Worm (Caenorhabditis elegans) whole organism, late embryonic: ENCODE results near the gene asp-5.

ENCODE experiments used
- C08G9.2 ChIP-seq: sonication (generic microtip); optimal IDR thresholded peaks from 2 replicates; lab custom pipeline; 2016; ENCODE audit warnings: mild to moderate bottlenecking, missing genetic modification characterization, moderate library complexity, missing compliant biosample characterization
- C38D4.7 ChIP-seq: fragments of 200-800 bp; sonication (Bioruptor generic); optimal IDR thresholded peaks from 2 replicates; lab custom pipeline; 2018; ENCODE audit warnings: mild to moderate bottlenecking, missing genetic modification characterization, moderate library complexity, missing compliant biosample characterization
- K02D7.2 ChIP-seq: sonication (generic microtip); optimal IDR thresholded peaks from 2 replicates; lab custom pipeline; 2017; ENCODE audit warnings: mild to moderate bottlenecking, missing genetic modification characterization, missing compliant biosample characterization
- K09A11.1 ChIP-seq: sonication (generic microtip); optimal IDR thresholded peaks from 2 replicates; lab custom pipeline; 2017; ENCODE audit warnings: antibody characterized with exemption, mild to moderate bottlenecking, missing genetic modification characterization, missing compliant biosample characterization; ENCODE audit not compliant: insufficient read depth
- Y22D7AL.16 ChIP-seq: sonication (generic microtip); optimal IDR thresholded peaks from 2 replicates; lab custom pipeline; 2016; ENCODE audit warnings: missing genetic modification characterization, missing compliant biosample characterization
- ahr-1 ChIP-seq: sonication (generic microtip); optimal IDR thresholded peaks from 2 replicates; lab custom pipeline; 2016; ENCODE audit warnings: missing genetic modification characterization, missing compliant biosample characterization
- ama-1 ChIP-seq: fragments of 150-350 bp; optimal IDR thresholded peaks from 2 replicates; lab custom pipeline; 2014
- ceh-14 ChIP-seq: sonication (generic microtip); optimal IDR thresholded peaks from 2 replicates; lab custom pipeline; 2016; ENCODE audit warnings: missing genotype, missing genetic modification characterization, missing compliant biosample characterization
- ceh-24 ChIP-seq: sonication (generic microtip); optimal IDR thresholded peaks from 2 replicates; lab custom pipeline; 2016; ENCODE audit warnings: mild to moderate bottlenecking, missing genetic modification characterization, missing compliant biosample characterization
- ceh-31 ChIP-seq: sonication (generic microtip); optimal IDR thresholded peaks from 2 replicates; lab custom pipeline; 2016; ENCODE audit warnings: missing genetic modification characterization, missing compliant biosample characterization
- ceh-34 ChIP-seq: sonication (generic microtip); optimal IDR thresholded peaks from 2 replicates; lab custom pipeline; 2016; ENCODE audit warnings: mild to moderate bottlenecking, missing genetic modification characterization, missing compliant biosample characterization
- ceh-6 ChIP-seq: fragments of 200-800 bp; sonication (Bioruptor generic); optimal IDR thresholded peaks from 2 replicates; lab custom pipeline; 2018; ENCODE audit warnings: mild to moderate bottlenecking, missing genetic modification characterization, missing compliant biosample characterization
- ceh-9 ChIP-seq: sonication (generic microtip); optimal IDR thresholded peaks from 2 replicates; lab custom pipeline; 2016; ENCODE audit warnings: mild to moderate bottlenecking, missing genetic modification characterization, inconsistent platforms, missing compliant biosample characterization
- dmd-4 ChIP-seq: sonication (generic microtip); optimal IDR thresholded peaks from 2 replicates; lab custom pipeline; 2016; ENCODE audit warnings: borderline replicate concordance, missing genetic modification characterization, missing compliant biosample characterization
- elt-4 ChIP-seq: sonication (generic microtip); optimal IDR thresholded peaks from 2 replicates; lab custom pipeline; 2016; ENCODE audit warnings: missing genetic modification characterization, missing compliant biosample characterization
- ets-4 ChIP-seq: sonication (generic microtip); optimal IDR thresholded peaks from 2 replicates; lab custom pipeline; 2016; ENCODE audit warnings: missing genetic modification characterization, missing compliant biosample characterization
- eyg-1 ChIP-seq: sonication (generic microtip); optimal IDR thresholded peaks from 2 replicates; lab custom pipeline; 2016; ENCODE audit warnings: missing genotype, missing genetic modification characterization, missing compliant biosample characterization
- fax-1 ChIP-seq: sonication (generic microtip); optimal IDR thresholded peaks from 2 replicates; lab custom pipeline; 2016; ENCODE audit warnings: missing genotype, missing genetic modification characterization, missing compliant biosample characterization
- gmeb-2 ChIP-seq: sonication (generic microtip); optimal IDR thresholded peaks from 2 replicates; lab custom pipeline; 2016; ENCODE audit warnings: missing genetic modification characterization, inconsistent platforms, missing compliant biosample characterization
- hlh-30 ChIP-seq: sonication (generic microtip); optimal IDR thresholded peaks from 2 replicates; lab custom pipeline; 2017; ENCODE audit warnings: antibody characterized with exemption, missing genetic modification characterization, missing compliant biosample characterization; ENCODE audit not compliant: insufficient read depth
- hlh-6 ChIP-seq: sonication (generic microtip); optimal IDR thresholded peaks from 2 replicates; lab custom pipeline; 2016; ENCODE audit warnings: missing genotype, missing genetic modification characterization, missing compliant biosample characterization
- lim-6 ChIP-seq: sonication (generic microtip); optimal IDR thresholded peaks from 2 replicates; lab custom pipeline; 2016; ENCODE audit warnings: missing genetic modification characterization, missing compliant biosample characterization
- madf-2 ChIP-seq: sonication (generic microtip); optimal IDR thresholded peaks from 2 replicates; lab custom pipeline; 2017; ENCODE audit warnings: missing genetic modification characterization, missing compliant biosample characterization
- mec-3 ChIP-seq: sonication (generic microtip); optimal IDR thresholded peaks from 2 replicates; lab custom pipeline; 2016; ENCODE audit warnings: borderline replicate concordance, missing genetic modification characterization, missing compliant biosample characterization
- nfya-1 ChIP-seq: sonication (generic microtip); optimal IDR thresholded peaks from 2 replicates; lab custom pipeline; 2017; ENCODE audit warnings: missing genetic modification characterization, mild to moderate bottlenecking, missing compliant biosample characterization, antibody characterized with exemption, moderate library complexity
- nhr-11 ChIP-seq: fragments of 150-350 bp; optimal IDR thresholded peaks from 2 replicates; lab custom pipeline; 2014; ENCODE audit warnings: missing biosample characterization, missing genetic modification characterization
- nhr-232 ChIP-seq: sonication (generic microtip); optimal IDR thresholded peaks from 2 replicates; lab custom pipeline; 2016; ENCODE audit warnings: missing genetic modification characterization, missing compliant biosample characterization
- pha-2 ChIP-seq: sonication (generic microtip); optimal IDR thresholded peaks from 2 replicates; lab custom pipeline; 2017; ENCODE audit warnings: mild to moderate bottlenecking, missing genetic modification characterization, missing compliant biosample characterization
- pqm-1 ChIP-seq: sonication (generic microtip); optimal IDR thresholded peaks from 2 replicates; lab custom pipeline; 2016; ENCODE audit warnings: missing genetic modification characterization, missing compliant biosample characterization
- pros-1 ChIP-seq: fragments of 150-350 bp; optimal IDR thresholded peaks from 2 replicates; lab custom pipeline; 2014; ENCODE audit warnings: missing biosample characterization, missing genetic modification reagents, missing genetic modification characterization
- sdc-2 ChIP-seq: sonication (generic microtip); optimal IDR thresholded peaks from 2 replicates; lab custom pipeline; 2016; ENCODE audit warnings: missing genotype, missing genetic modification characterization, missing compliant biosample characterization
- sox-2 ChIP-seq: fragments of 200-800 bp; sonication (Bioruptor generic); IDR thresholded peaks from 2 replicates; pipeline ENCODE4 v1.3.6; 2022; ENCODE audit warnings: missing genetic modification reagents, missing genetic modification characterization, missing compliant biosample characterization
- sox-4 ChIP-seq: sonication (generic microtip); optimal IDR thresholded peaks from 2 replicates; lab custom pipeline; 2017; ENCODE audit warnings: mild to moderate bottlenecking, missing genetic modification characterization, inconsistent platforms, missing compliant biosample characterization
- syd-9 ChIP-seq: sonication (generic microtip); optimal IDR thresholded peaks from 2 replicates; lab custom pipeline; 2016; ENCODE audit warnings: mild to moderate bottlenecking, missing genetic modification characterization, moderate library complexity, missing compliant biosample characterization
- tbx-2 ChIP-seq: sonication (generic microtip); optimal IDR thresholded peaks from 2 replicates; lab custom pipeline; 2016; ENCODE audit warnings: missing genetic modification characterization, missing compliant biosample characterization
- tbx-7 ChIP-seq: sonication (generic microtip); optimal IDR thresholded peaks from 2 replicates; lab custom pipeline; 2016; ENCODE audit warnings: missing genotype, missing genetic modification characterization, missing compliant biosample characterization
- unc-3 ChIP-seq, 2 experiments: fragments of 200-800 bp in 1 of 2; sonication (Bioruptor generic) in 1 of 2; sonication (generic microtip) in 1 of 2; conservative IDR thresholded peaks in 1 of 2; optimal IDR thresholded peaks in 1 of 2; 2 replicates each; pipeline versions ENCODE4 v1.3.6 to Lab custom; 2016 to 2022; ENCODE audit warnings: missing compliant biosample characterization in 2 of 2, missing genetic modification characterization in 2 of 2, missing genetic modification reagents in 1 of 2
- unc-42 ChIP-seq: sonication (generic microtip); optimal IDR thresholded peaks from 2 replicates; lab custom pipeline; 2016; ENCODE audit warnings: missing genotype, missing genetic modification characterization, missing compliant biosample characterization
- unc-55 ChIP-seq: sonication (generic microtip); optimal IDR thresholded peaks from 2 replicates; lab custom pipeline; 2017; ENCODE audit warnings: missing biosample characterization, missing genetic modification reagents, missing genetic modification characterization
- unc-86 ChIP-seq: sonication (generic microtip); optimal IDR thresholded peaks from 2 replicates; lab custom pipeline; 2016; ENCODE audit warnings: missing genetic modification characterization, missing compliant biosample characterization

Gene asp-5

ce11 chrV:8291764-8292163 lies 19.6 kb downstream of the asp-5 start, which contains the start of gene srg-33:
Gene srg-33, plus strand, starts transcription at chrV:8292064.
- no peak for TF ChIP-seq nfya-1 (tag; lab: Kevin White, UChicago)
- TF ChIP-seq unc-55 (GFP tag; lab: Kevin White, UChicago) = no peak
- no peak for TF ChIP-seq K02D7.2
- TF ChIP-seq K09A11.1 (tag; lab: Kevin White, UChicago) = no peak
- no peak for TF ChIP-seq dmd-4
- TF ChIP-seq madf-2 = no peak
- no peak for TF ChIP-seq elt-4 (tag; lab: Kevin White, UChicago)
- no peak for TF ChIP-seq sox-4 (tag; lab: Kevin White, UChicago)
- no peak for TF ChIP-seq hlh-30 (tag; lab: Kevin White, UChicago)
- no peak for TF ChIP-seq Y22D7AL.16 (tag; lab: Kevin White, UChicago)
- TF ChIP-seq ceh-24 = no peak
- no peak for TF ChIP-seq unc-3 (GFP tag; conservative IDR thresholded peaks at IDR 0.05; lab: Robert Waterston, UW)
- no peak for TF ChIP-seq unc-3 (tag; optimal IDR thresholded peaks at IDR 0.05; lab: Kevin White, UChicago)

ce11 chrV:8295866-8296265 lies 23.7 kb downstream of the asp-5 start, which contains the start of gene smex-1:
Gene smex-1, minus strand, starts transcription at chrV:8295966.
- TF ChIP-seq tbx-7 (tag; lab: Kevin White, UChicago) = no peak
- TF ChIP-seq C08G9.2 (tag; lab: Kevin White, UChicago) = no peak
- TF ChIP-seq nhr-11 (tag; lab: Kevin White, UChicago) = no peak
- no peak for TF ChIP-seq ets-4 (tag; lab: Kevin White, UChicago)
- TF ChIP-seq ceh-6 (GFP tag; lab: Kevin White, UChicago) = no peak
- TF ChIP-seq pha-2 (tag; lab: Kevin White, UChicago) = no peak
- no peak for TF ChIP-seq syd-9 (tag; lab: Kevin White, UChicago)
- no peak for TF ChIP-seq unc-3 (GFP tag; conservative IDR thresholded peaks at IDR 0.05; lab: Robert Waterston, UW)
- TF ChIP-seq unc-3 (tag; optimal IDR thresholded peaks at IDR 0.05; lab: Kevin White, UChicago) = no peak
- no peak for TF ChIP-seq elt-4 (tag; lab: Kevin White, UChicago)
- TF ChIP-seq nhr-232 = no peak
- TF ChIP-seq sdc-2 = no peak
- no peak for TF ChIP-seq sox-4 (tag; lab: Kevin White, UChicago)
- TF ChIP-seq ceh-24 = no peak
- no peak for TF ChIP-seq ceh-31 (tag; lab: Kevin White, UChicago)
- no peak for TF ChIP-seq tbx-2 (tag; lab: Kevin White, UChicago)
- no peak for TF ChIP-seq K09A11.1 (tag; lab: Kevin White, UChicago)
- no peak for TF ChIP-seq C38D4.7 (GFP tag; lab: Kevin White, UChicago)
- TF ChIP-seq pqm-1 (tag; lab: Kevin White, UChicago) = no peak
- no peak for TF ChIP-seq gmeb-2 (tag; lab: Kevin White, UChicago)

ce11 chrV:8297504-8297903 lies 25.3 kb downstream of the asp-5 start, which contains the start of gene W02D7.4:
Gene W02D7.4, minus strand, starts transcription at chrV:8297604.
- TF ChIP-seq ceh-6 (GFP tag; lab: Kevin White, UChicago) = no peak
- no peak for TF ChIP-seq lim-6
- TF ChIP-seq unc-42 = no peak
- no peak for TF ChIP-seq ahr-1 (tag; lab: Kevin White, UChicago)
- TF ChIP-seq unc-86 (tag; lab: Kevin White, UChicago) = no peak
- TF ChIP-seq mec-3 (tag; lab: Kevin White, UChicago) = no peak
- TF ChIP-seq fax-1 (tag; lab: Kevin White, UChicago) = no peak
- TF ChIP-seq sox-2 (GFP tag; lab: Robert Waterston, UW) = no peak
- no peak for TF ChIP-seq K02D7.2
- TF ChIP-seq ets-4 (tag; lab: Kevin White, UChicago) = no peak
- TF ChIP-seq nhr-11 (tag; lab: Kevin White, UChicago) = no peak
- no peak for TF ChIP-seq ceh-14
- no peak for TF ChIP-seq eyg-1
- TF ChIP-seq ama-1 (lab: Kevin White, UChicago) = no peak
- TF ChIP-seq gmeb-2 (tag; lab: Kevin White, UChicago) = no peak
- no peak for TF ChIP-seq hlh-6 (tag; lab: Kevin White, UChicago)
- no peak for TF ChIP-seq ceh-9 (tag; lab: Kevin White, UChicago)
- no peak for TF ChIP-seq pros-1 (tag; lab: Kevin White, UChicago)
- TF ChIP-seq Y22D7AL.16 (tag; lab: Kevin White, UChicago) = no peak
- no peak for TF ChIP-seq ceh-34 (tag; lab: Kevin White, UChicago)
- TF ChIP-seq, all 69 proteins: peak for 0
